Fruit fly (Drosophila melanogaster): Measurements from ENCODE around the gene mgl.

DNA sequence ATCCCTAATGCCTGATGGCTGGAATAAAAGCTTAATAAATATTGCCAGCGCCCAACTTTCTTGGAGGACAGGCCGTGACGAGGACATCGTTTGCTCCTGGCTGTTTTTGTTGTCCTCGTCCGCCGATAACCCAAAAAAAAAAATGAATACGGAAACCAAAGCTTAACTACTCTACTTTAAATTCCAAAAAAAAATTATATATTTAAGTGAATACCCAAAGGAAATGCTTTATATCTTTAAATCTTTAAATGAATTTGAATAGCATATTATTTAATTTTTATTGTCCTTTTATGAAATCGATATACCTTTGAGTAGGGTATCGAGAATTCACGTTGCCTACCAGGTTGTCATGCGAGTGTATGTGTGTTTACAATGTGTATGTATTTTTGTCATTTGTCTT, 20.2 kb upstream of the mgl start:
- TF ChIP-seq CG9705 (GFP tag; optimal IDR thresholded peaks at IDR 0.05), result no peak
- TF ChIP-seq Hr78 (GFP tag; optimal IDR thresholded peaks at IDR 0.05), result no peak
